Fruit fly (Drosophila melanogaster): ENCODE results near the gene Mdh1.

The Mdh1 gene

DNA sequence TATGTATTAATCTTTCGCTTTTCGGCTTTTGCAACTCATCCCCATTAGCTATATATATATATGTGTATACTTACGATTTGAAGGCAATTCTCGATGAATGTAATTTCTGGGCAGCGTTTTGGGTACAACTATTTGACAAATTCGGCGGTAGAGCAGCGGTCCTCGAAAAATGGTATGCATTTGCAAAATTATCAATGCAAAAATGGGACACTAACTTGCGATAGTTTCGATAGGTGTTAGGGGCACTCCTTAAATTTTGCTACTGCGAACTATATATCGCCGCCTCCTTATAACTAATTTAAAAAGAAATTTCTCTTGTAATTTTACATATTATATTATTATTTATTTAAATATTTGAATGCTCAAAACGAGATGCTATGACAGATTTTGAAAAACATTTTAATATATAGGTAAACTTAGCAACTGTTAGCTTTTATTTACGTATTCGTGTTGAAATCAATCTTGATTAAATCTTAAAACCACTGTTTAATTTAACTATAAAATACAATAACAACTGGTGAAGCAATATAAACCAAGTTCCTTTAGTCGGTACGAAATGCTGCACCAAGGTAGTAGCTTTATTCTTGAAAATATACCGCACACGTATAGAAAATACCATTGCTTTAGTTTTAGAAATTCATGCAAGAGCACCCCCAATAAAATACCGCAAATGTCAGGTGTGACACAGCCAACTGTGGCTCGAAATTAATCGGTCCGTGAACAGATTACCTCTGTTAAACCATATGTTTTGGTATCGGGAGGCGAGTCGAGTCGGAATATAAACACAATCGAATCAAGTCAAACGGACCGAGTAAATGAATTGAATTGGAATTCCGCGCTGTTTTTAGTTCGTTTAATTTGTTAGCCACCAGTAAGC lies 17.4 kb upstream of the Mdh1 start, which contains the start of the genes CG5355 and Klp31E:
CG5355 (minus strand) TSS at position 213 of the 877 bp plus-strand sequence.
Klp31E (plus strand) TSS at position 767 of the 877 bp plus-strand sequence.
- TF ChIP-seq gl (tag; optimal IDR thresholded peaks at IDR 0.05) (no peak), Snoo (tag; optimal IDR thresholded peaks at IDR 0.05) (peak; percentile 58), CG15710 (tag; optimal IDR thresholded peaks at IDR 0.05) (peak; percentile 73), CG17806 (tag; optimal IDR thresholded peaks at IDR 0.05) (peak; percentile 55), CG9948 (tag; optimal IDR thresholded peaks at IDR 0.05) (peak; percentile 60), CG8159 (tag; optimal IDR thresholded peaks at IDR 0.05) (peak; percentile 78), CG34367 (tag; optimal IDR thresholded peaks at IDR 0.05) (peak; percentile 54), D1 (tag; optimal IDR thresholded peaks at IDR 0.05) (no peak)

DNA sequence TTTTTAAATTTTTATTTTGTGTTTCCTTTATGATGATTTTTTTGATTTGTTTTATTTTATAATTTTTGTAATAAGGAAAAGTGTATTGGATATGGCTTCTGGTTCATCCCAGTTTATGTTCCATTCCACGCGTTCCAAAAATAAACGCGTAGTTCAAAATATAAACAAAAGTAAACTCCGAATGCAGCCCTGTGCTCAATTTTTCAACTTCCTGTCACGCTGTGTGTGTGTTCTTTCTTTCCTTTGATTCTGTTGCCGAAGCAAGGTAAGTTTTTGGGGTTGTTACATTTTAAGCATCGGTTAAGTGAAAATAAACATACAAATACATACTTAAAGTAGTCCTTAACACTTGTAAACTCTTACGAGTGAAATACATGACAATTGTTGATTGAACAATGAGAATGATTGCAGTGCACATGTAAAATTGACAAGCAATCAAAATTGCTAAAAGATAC lies 12.0 kb upstream of the Mdh1 start, which contains the start of the genes Ip259 and RpS27A:
Ip259 (plus strand) TSS at position 231 of the 455 bp plus-strand sequence.
RpS27A (plus strand) TSS at position 231 of the 455 bp plus-strand sequence.
- peak; percentile 67 for TF ChIP-seq CG34367 (tag; optimal IDR thresholded peaks at IDR 0.05)
- TF ChIP-seq Snoo (tag; optimal IDR thresholded peaks at IDR 0.05) = peak; percentile 85
- no peak for TF ChIP-seq Ets98B (GFP tag; IDR thresholded peaks at IDR 0.05)
- TF ChIP-seq rn (GFP tag; IDR thresholded peaks at IDR 0.05) = no peak
- TF ChIP-seq CG32121 (GFP tag; IDR thresholded peaks at IDR 0.05) = peak; percentile 50; the same call in 1 of the 2 replicates
- peak; percentile 52 for TF ChIP-seq gl (tag; optimal IDR thresholded peaks at IDR 0.05)
- no peak for TF ChIP-seq fd96Ca (GFP tag; IDR thresholded peaks at IDR 0.05)
- no peak for TF ChIP-seq Pif1A (GFP tag; optimal IDR thresholded peaks at IDR 0.05)
- peak; percentile 83; the same call in 2 of the 3 replicates for TF ChIP-seq CG4496 (GFP tag; IDR thresholded peaks at IDR 0.05)
- TF ChIP-seq CG15710 (tag; optimal IDR thresholded peaks at IDR 0.05) = peak; percentile 62
- TF ChIP-seq CG17806 (tag; optimal IDR thresholded peaks at IDR 0.05) = peak; percentile 20

DNA sequence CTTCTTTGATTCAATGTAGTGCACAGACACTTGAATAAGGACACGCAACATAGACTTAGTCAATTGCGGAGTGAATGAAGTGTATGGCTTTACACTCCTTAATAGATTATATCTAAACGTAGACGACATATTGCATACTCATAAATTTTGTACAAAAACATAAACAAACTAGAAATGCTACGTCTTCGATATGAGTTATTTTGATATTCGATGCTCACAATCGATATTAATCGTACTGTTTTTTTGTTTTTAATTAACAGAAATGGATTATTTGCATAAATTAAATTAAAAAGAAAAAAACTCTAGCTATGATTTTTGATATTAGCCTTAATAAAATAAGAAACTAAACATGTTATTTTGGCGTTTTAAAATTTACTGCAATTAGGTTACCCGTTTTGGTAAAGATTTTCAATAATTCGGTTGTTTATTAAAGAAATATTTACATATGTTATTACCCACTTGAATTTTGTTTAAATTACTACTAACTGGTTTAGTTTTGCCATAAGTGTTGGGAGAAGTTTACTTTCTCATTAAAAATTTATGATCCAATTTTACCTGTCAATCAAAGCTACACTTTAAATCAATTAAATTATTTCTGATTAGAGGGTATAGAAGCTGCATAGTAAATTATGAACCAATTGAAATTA lies 9.0 kb upstream of the Mdh1 start, which contains the start of the genes CG17768, LSm-4 and Ir31a:
CG17768 (minus strand) TSS at position 196 of the 647 bp plus-strand sequence.
LSm-4 (minus strand) TSS at position 196 of the 647 bp plus-strand sequence.
Ir31a (plus strand) TSS at position 558 of the 647 bp plus-strand sequence.
- TF ChIP-seq CG9948 (tag; optimal IDR thresholded peaks at IDR 0.05) (no peak), Pif1A (GFP tag; optimal IDR thresholded peaks at IDR 0.05) (no peak), CG17806 (tag; optimal IDR thresholded peaks at IDR 0.05) (no peak), CG15710 (tag; optimal IDR thresholded peaks at IDR 0.05) (no peak), Pif1B (GFP tag; optimal IDR thresholded peaks at IDR 0.05) (no peak), CG13204 (GFP tag; optimal IDR thresholded peaks at IDR 0.05) (no peak), CG32121 (GFP tag; IDR thresholded peaks at IDR 0.05) (no peak), gl (tag; optimal IDR thresholded peaks at IDR 0.05) (no peak), CG8301 (tag; optimal IDR thresholded peaks at IDR 0.05) (no peak), rn (GFP tag; IDR thresholded peaks at IDR 0.05) (no peak), CG10348 (GFP tag; IDR thresholded peaks at IDR 0.05) (no peak), EcR (GFP tag; optimal IDR thresholded peaks at IDR 0.05) (no peak), Ets98B (GFP tag; IDR thresholded peaks at IDR 0.05) (no peak)

DNA sequence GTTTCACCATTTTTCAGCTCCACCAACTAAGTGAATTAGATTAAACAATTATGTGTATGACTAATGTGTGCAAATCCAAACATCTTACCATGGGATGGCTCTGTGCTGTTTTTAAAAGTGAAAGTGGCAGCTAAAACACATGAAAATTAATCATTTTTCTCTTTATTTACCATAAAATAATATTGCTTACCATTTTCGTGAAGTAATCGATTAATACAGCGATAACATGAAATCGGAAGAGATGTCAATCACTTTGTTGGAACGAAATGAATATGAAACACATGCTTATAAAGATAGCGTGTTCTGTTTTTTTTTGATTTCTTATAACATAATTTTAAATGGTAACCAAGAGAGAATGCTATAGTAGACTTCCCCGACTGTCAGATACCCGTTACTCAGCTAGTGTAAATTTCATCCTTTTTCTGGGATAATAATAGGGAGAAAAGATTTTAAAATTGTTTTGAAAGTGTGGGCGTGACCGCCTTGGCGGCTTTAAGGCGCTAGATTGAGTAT lies 7.7 kb upstream of the Mdh1 start:
- TF ChIP-seq CG4496 (GFP tag; IDR thresholded peaks at IDR 0.05) = no peak
- no peak for TF ChIP-seq CG32121 (GFP tag; IDR thresholded peaks at IDR 0.05)

DNA sequence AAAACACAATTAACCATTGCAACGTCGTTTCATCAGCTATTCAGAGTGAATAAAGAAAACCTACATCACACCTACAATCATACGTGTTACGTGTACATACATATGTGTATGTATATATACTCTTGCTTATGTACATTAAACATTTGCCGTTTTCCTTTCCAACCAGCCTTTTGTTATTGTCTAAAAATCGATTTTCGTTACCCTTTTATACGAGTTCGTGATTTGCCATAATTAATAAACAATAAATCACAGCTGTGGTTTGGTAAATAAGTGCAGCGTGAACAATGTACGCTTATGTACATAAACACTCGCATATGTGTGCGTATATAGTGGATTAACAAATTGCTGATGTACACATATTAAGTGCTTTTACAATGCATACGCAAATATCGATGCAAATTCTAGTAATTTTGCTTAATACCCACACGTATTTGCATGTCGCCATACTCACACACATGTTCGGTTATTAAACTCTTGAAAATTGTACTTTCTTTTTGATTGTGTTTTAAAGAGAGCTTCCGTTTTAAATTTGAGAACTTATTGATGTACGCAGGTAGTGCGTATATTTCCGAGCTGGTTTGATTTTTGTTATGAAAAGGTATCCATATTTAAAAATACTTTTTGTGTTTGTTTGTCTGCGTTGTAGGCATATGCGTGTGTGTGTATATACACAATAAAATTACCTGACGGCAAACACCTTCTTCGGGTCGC lies 900 bp upstream of the Mdh1 start:
- TF ChIP-seq D1 (tag; optimal IDR thresholded peaks at IDR 0.05) (no peak), CG8301 (tag; optimal IDR thresholded peaks at IDR 0.05) (no peak), Pif1B (GFP tag; optimal IDR thresholded peaks at IDR 0.05) (peak; percentile 28), CG34367 (tag; optimal IDR thresholded peaks at IDR 0.05) (no peak), CG14655 (GFP tag; optimal IDR thresholded peaks at IDR 0.05) (no peak), gl (tag; optimal IDR thresholded peaks at IDR 0.05) (no peak), Pif1A (GFP tag; optimal IDR thresholded peaks at IDR 0.05) (no peak), EcR (GFP tag; optimal IDR thresholded peaks at IDR 0.05) (peak; percentile 41), CG4496 (GFP tag; IDR thresholded peaks at IDR 0.05) (no peak), CG32121 (GFP tag; IDR thresholded peaks at IDR 0.05) (no peak)

DNA sequence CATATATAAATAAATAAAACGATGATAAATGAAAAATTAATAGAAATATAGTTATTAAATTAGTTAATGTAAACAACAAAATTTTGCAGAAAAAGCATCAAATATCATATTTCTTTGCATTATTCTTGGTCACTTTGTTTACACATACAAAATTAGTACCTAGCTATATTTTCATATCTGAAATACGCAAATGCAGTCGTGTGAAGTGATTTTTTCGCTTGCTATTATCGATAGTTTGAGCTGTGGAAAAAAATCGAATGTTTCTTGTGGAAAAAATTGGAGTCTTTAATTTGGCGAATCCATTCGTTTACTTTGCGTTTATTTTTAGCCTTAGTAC lies 324 bp upstream of the Mdh1 start, which contains the start of gene Cnot4:
Cnot4 (plus strand) TSS at position 229 of the 337 bp plus-strand sequence.
- no peak for TF ChIP-seq CG15710 (tag; optimal IDR thresholded peaks at IDR 0.05)
- no peak for TF ChIP-seq CG17806 (tag; optimal IDR thresholded peaks at IDR 0.05)
- no peak for TF ChIP-seq CG12605 (GFP tag; IDR thresholded peaks at IDR 0.05)
- TF ChIP-seq CG8301 (tag; optimal IDR thresholded peaks at IDR 0.05) = no peak
- no peak for TF ChIP-seq EcR (GFP tag; optimal IDR thresholded peaks at IDR 0.05)
- no peak for TF ChIP-seq gl (tag; optimal IDR thresholded peaks at IDR 0.05)
- TF ChIP-seq fd96Ca (GFP tag; IDR thresholded peaks at IDR 0.05) = no peak
- no peak for TF ChIP-seq CG14655 (GFP tag; optimal IDR thresholded peaks at IDR 0.05)
- TF ChIP-seq Pif1A (GFP tag; optimal IDR thresholded peaks at IDR 0.05) = no peak
- TF ChIP-seq CG32121 (GFP tag; IDR thresholded peaks at IDR 0.05) = no peak
- no peak for TF ChIP-seq CG4496 (GFP tag; IDR thresholded peaks at IDR 0.05)
- no peak for TF ChIP-seq Ets98B (GFP tag; IDR thresholded peaks at IDR 0.05)
